Worm (Caenorhabditis elegans) whole organism, midembryonic: ENCODE measurements around the gene tsp-14.

Experiments used
- flt-1 ChIP-seq: fragments of 200-800 bp; sonication (Bioruptor generic); IDR thresholded peaks from 2 replicates; pipeline ENCODE4 v1.3.6; 2022; ENCODE audit warnings: missing genetic modification characterization, missing compliant biosample characterization
- klf-2 ChIP-seq: fragments of 200-800 bp; sonication (Bioruptor generic); conservative IDR thresholded peaks from 2 replicates; pipeline ENCODE4 v1.3.6; 2022; ENCODE audit warnings: missing genetic modification reagents, missing genetic modification characterization, missing compliant biosample characterization
- ref-1 ChIP-seq: fragments of 200-800 bp; sonication (Bioruptor generic); conservative IDR thresholded peaks from 2 replicates; pipeline ENCODE4 v1.3.6; 2022; ENCODE audit warnings: missing genetic modification reagents, missing genetic modification characterization, missing compliant biosample characterization
- ztf-23 ChIP-seq: fragments of 200-800 bp; sonication (Bioruptor generic); IDR thresholded peaks from 2 replicates; pipeline ENCODE4 v1.3.6; 2022; ENCODE audit warnings: missing genetic modification reagents, missing genetic modification characterization, missing compliant biosample characterization

DNA sequence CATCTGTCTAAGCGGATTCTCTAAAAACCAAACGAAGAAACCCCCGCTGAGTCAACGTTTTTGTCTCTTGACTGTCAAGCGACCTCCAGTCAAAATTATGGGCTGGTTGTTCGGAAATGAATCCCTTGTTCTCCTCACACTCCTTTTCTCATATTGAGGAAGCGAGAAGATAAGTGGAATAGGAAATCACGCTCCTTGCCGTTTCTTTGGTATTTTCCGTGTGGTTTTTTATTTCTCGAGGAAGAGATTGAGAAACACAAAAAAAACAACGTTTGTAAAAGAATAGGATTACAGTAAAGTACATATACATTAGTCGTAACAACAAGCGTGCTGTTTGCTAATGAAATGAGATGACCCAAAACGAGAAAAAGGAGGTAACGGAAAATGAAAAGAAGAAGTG is at the start of gene tsp-14:
- TF ChIP-seq klf-2 (no peak), flt-1 (GFP tag; lab: Robert Waterston, UW) (no peak), ztf-23 (no peak), ref-1 (no peak)
